Worm (Caenorhabditis elegans): Measurements from ENCODE around the gene C47E12.14.

- TF ChIP-seq ztf-25 (GFP tag; IDR thresholded peaks at IDR 0.05): no peak
- TF ChIP-seq F10E7.11 (tag; optimal IDR thresholded peaks at IDR 0.05): no peak
- no peak for TF ChIP-seq efl-1 (GFP tag; optimal IDR thresholded peaks at IDR 0.05)
- no peak for TF ChIP-seq pha-4 (tag; optimal IDR thresholded peaks at IDR 0.05)
- no peak for TF ChIP-seq ztf-18 (tag; optimal IDR thresholded peaks at IDR 0.05)
- TF ChIP-seq snpc-1.1 (tag; optimal IDR thresholded peaks at IDR 0.05; ENCODE audit: insufficient read depth): no peak
- no peak for TF ChIP-seq tbp1 (GFP tag; optimal IDR thresholded peaks at IDR 0.05)
- TF ChIP-seq lsl-1 (GFP tag; optimal IDR thresholded peaks at IDR 0.05): no peak
- TF ChIP-seq ama-1 (optimal IDR thresholded peaks at IDR 0.05): no peak
- no peak for TF ChIP-seq ama-1 (GFP tag; optimal IDR thresholded peaks at IDR 0.05)
- TF ChIP-seq aptf-2 (GFP tag; conservative IDR thresholded peaks at IDR 0.05): no peak
- no peak for TF ChIP-seq sdz-38 (tag; optimal IDR thresholded peaks at IDR 0.05)
- no peak for TF ChIP-seq nhr-27 (tag; optimal IDR thresholded peaks at IDR 0.05)
Measured at ce11 chrIV:10009536-10009935, 33.4 kb upstream of the C47E12.14 start, which contains the start of gene magu-4.

Data from whole organism, young adult.